Worm (Caenorhabditis elegans) whole organism, young adult: ENCODE data around the gene C43D7.7.

Experiments
- B0035.1 ChIP-seq: sonication (generic microtip); optimal IDR thresholded peaks from 2 replicates; lab custom pipeline; 2016; ENCODE audit warnings: missing genetic modification characterization, mild to moderate bottlenecking, missing compliant biosample characterization, missing genotype, missing genetic modification reagents
- B0336.3 ChIP-seq: fragments of 200-800 bp; sonication (Bioruptor generic); IDR thresholded peaks from 2 replicates; pipeline ENCODE4 v1.3.6; 2022; ENCODE audit warnings: missing genetic modification characterization, missing compliant biosample characterization
- C17E4.6 ChIP-seq: fragments of 200-800 bp; sonication (Bioruptor generic); IDR thresholded peaks from 2 replicates; pipeline ENCODE4 v1.3.6; 2022; ENCODE audit warnings: missing genetic modification reagents, missing genetic modification characterization, missing compliant biosample characterization
- D2030.7 ChIP-seq: fragments of 200-800 bp; sonication (Bioruptor generic); IDR thresholded peaks from 2 replicates; pipeline ENCODE4 v1.3.6; 2022; ENCODE audit warnings: missing genetic modification reagents, missing genetic modification characterization, missing compliant biosample characterization
- F22D6.2 ChIP-seq: sonication (generic microtip); optimal IDR thresholded peaks from 2 replicates; lab custom pipeline; 2016; ENCODE audit warnings: mild to moderate bottlenecking, missing genetic modification characterization, missing compliant biosample characterization
- F55B11.4 ChIP-seq: sonication (generic microtip); optimal IDR thresholded peaks from 2 replicates; lab custom pipeline; 2016; ENCODE audit warnings: missing compliant biosample characterization, missing genetic modification characterization, borderline replicate concordance; ENCODE audit not compliant: insufficient read depth
- K11D2.4 ChIP-seq: fragments of 200-800 bp; sonication (Bioruptor generic); IDR thresholded peaks from 2 replicates; pipeline ENCODE4 v1.3.6; 2022; ENCODE audit warnings: missing genetic modification reagents, missing genetic modification characterization, missing compliant biosample characterization
- ZK185.1 ChIP-seq: sonication (generic microtip); optimal IDR thresholded peaks from 2 replicates; lab custom pipeline; 2016; ENCODE audit warnings: mild to moderate bottlenecking, missing genetic modification characterization, missing compliant biosample characterization; ENCODE audit not compliant: poor library complexity, severe bottlenecking
- akir-1 ChIP-seq: fragments of 200-800 bp; sonication (Bioruptor generic); optimal IDR thresholded peaks from 2 replicates; lab custom pipeline; 2018; ENCODE audit warnings: mild to moderate bottlenecking, missing genetic modification characterization, moderate library complexity, missing compliant biosample characterization
- aptf-3 ChIP-seq: fragments of 200-800 bp; sonication (Bioruptor generic); IDR thresholded peaks from 2 replicates; pipeline ENCODE4 v1.3.6; 2022; ENCODE audit warnings: missing genetic modification characterization, missing compliant biosample characterization
- attf-6 ChIP-seq: fragments of 200-800 bp; sonication (Bioruptor generic); IDR thresholded peaks from 2 replicates; pipeline ENCODE4 v1.3.6; 2022; ENCODE audit warnings: missing genetic modification reagents, missing genetic modification characterization, missing compliant biosample characterization
- bed-1 ChIP-seq: fragments of 200-800 bp; sonication (Bioruptor generic); IDR thresholded peaks from 2 replicates; pipeline ENCODE4 v1.3.6; 2022; ENCODE audit warnings: missing genetic modification reagents, missing genetic modification characterization, missing compliant biosample characterization
- cebp-1 ChIP-seq, 2 experiments: fragments of 200-800 bp in 1 of 2; sonication (Bioruptor generic) in 1 of 2; sonication (generic microtip) in 1 of 2; IDR thresholded peaks in 1 of 2; optimal IDR thresholded peaks in 1 of 2; 2 replicates each; pipeline versions ENCODE4 v1.3.6 to Lab custom; 2017 to 2022; ENCODE audit warnings: missing compliant biosample characterization in 2 of 2, missing genetic modification characterization in 2 of 2, mild to moderate bottlenecking in 1 of 2, missing genetic modification reagents in 1 of 2, moderate library complexity in 1 of 2
- cebp-2 ChIP-seq: fragments of 200-800 bp; sonication (Bioruptor generic); IDR thresholded peaks from 2 replicates; pipeline ENCODE4 v1.3.6; 2022; ENCODE audit warnings: missing genetic modification characterization, missing compliant biosample characterization
- ceh-27 ChIP-seq: fragments of 200-800 bp; sonication (Bioruptor generic); optimal IDR thresholded peaks from 2 replicates; lab custom pipeline; 2018; ENCODE audit warnings: mild to moderate bottlenecking, missing genetic modification characterization, moderate library complexity, missing compliant biosample characterization
- chd-7 ChIP-seq: sonication (generic microtip); optimal IDR thresholded peaks from 2 replicates; lab custom pipeline; 2016; ENCODE audit warnings: mild to moderate bottlenecking, missing genetic modification characterization, moderate library complexity, missing compliant biosample characterization
- die-1 ChIP-seq: sonication (generic microtip); optimal IDR thresholded peaks from 2 replicates; lab custom pipeline; 2016; ENCODE audit warnings: missing genotype, mild to moderate bottlenecking, missing genetic modification characterization, missing compliant biosample characterization
- efl-1 ChIP-seq: fragments of 150-350 bp; optimal IDR thresholded peaks from 2 replicates; lab custom pipeline; 2014; ENCODE audit warnings: missing biosample characterization, missing genetic modification reagents, missing genetic modification characterization
- egl-18 ChIP-seq: fragments of 200-800 bp; sonication (Bioruptor generic); IDR thresholded peaks from 2 replicates; pipeline ENCODE4 v1.3.6; 2022; ENCODE audit warnings: missing genetic modification reagents, missing genetic modification characterization, missing compliant biosample characterization
- egl-44 ChIP-seq: fragments of 200-800 bp; sonication (Bioruptor generic); IDR thresholded peaks from 2 replicates; pipeline ENCODE4 v1.3.6; 2022; ENCODE audit warnings: missing genetic modification reagents, missing genetic modification characterization, missing compliant biosample characterization
- hlh-12 ChIP-seq: sonication (generic microtip); optimal IDR thresholded peaks from 2 replicates; lab custom pipeline; 2016; ENCODE audit warnings: missing genetic modification characterization, missing compliant biosample characterization
- hrde-1 ChIP-seq: sonication (generic microtip); optimal IDR thresholded peaks from 2 replicates; lab custom pipeline; 2016; ENCODE audit warnings: missing genetic modification characterization, mild to moderate bottlenecking, missing compliant biosample characterization, moderate library complexity, missing genotype, missing genetic modification reagents, borderline replicate concordance
- hsf-1 ChIP-seq: fragments of 200-800 bp; sonication (Bioruptor generic); IDR thresholded peaks from 2 replicates; pipeline ENCODE4 v1.3.6; 2022; ENCODE audit warnings: missing genetic modification reagents, missing genetic modification characterization, missing compliant biosample characterization
- lin-26 ChIP-seq: fragments of 200-800 bp; sonication (Bioruptor generic); IDR thresholded peaks from 2 replicates; pipeline ENCODE4 v1.3.6; 2022; ENCODE audit warnings: missing genetic modification reagents, missing genetic modification characterization, missing compliant biosample characterization
- lin-40 ChIP-seq: sonication (generic microtip); optimal IDR thresholded peaks from 2 replicates; lab custom pipeline; 2016; ENCODE audit warnings: missing genetic modification characterization, mild to moderate bottlenecking, missing compliant biosample characterization, missing genotype, missing genetic modification reagents
- lsy-27 ChIP-seq: sonication (generic microtip); optimal IDR thresholded peaks from 2 replicates; lab custom pipeline; 2017; ENCODE audit warnings: missing genetic modification characterization, mild to moderate bottlenecking, missing compliant biosample characterization, antibody characterized with exemption, missing genotype, borderline replicate concordance; ENCODE audit not compliant: insufficient read depth
- madf-6 ChIP-seq: fragments of 200-800 bp; sonication (Bioruptor generic); IDR thresholded peaks from 2 replicates; pipeline ENCODE4 v1.3.6; 2022; ENCODE audit warnings: missing genetic modification reagents, missing genetic modification characterization, missing compliant biosample characterization
- madf-8 ChIP-seq: fragments of 200-800 bp; sonication (Bioruptor generic); conservative IDR thresholded peaks from 2 replicates; pipeline ENCODE4 v1.3.6; 2022; ENCODE audit warnings: missing genetic modification reagents, missing genetic modification characterization, missing compliant biosample characterization
- mes-4 ChIP-seq: sonication (generic microtip); optimal IDR thresholded peaks from 2 replicates; lab custom pipeline; 2016; ENCODE audit warnings: missing genotype, missing genetic modification characterization, missing compliant biosample characterization
- pbrm-1 ChIP-seq: fragments of 200-800 bp; sonication (Bioruptor generic); IDR thresholded peaks from 2 replicates; pipeline ENCODE4 v1.3.6; 2022; ENCODE audit warnings: missing genetic modification reagents, missing genetic modification characterization, missing compliant biosample characterization
- rcor-1 ChIP-seq: fragments of 200-800 bp; sonication (Bioruptor generic); IDR thresholded peaks from 2 replicates; pipeline ENCODE4 v1.3.6; 2022; ENCODE audit warnings: missing genetic modification reagents, missing genetic modification characterization, missing compliant biosample characterization
- rpc-1 ChIP-seq, 2 experiments: fragments of 150-350 bp in 1 of 2; sonication (generic microtip) in 1 of 2; optimal IDR thresholded peaks; 2 replicates each; lab custom pipeline; 2014 to 2018; ENCODE audit warnings: missing biosample characterization in 1 of 2, missing genetic modification characterization in 1 of 2, missing genetic modification reagents in 1 of 2, missing genotype in 1 of 2
- snpc-1.1 ChIP-seq: sonication (generic microtip); optimal IDR thresholded peaks from 2 replicates; lab custom pipeline; 2017; ENCODE audit warnings: missing genetic modification characterization, mild to moderate bottlenecking, missing compliant biosample characterization, antibody characterized with exemption, moderate library complexity, missing genotype, missing genetic modification reagents; ENCODE audit not compliant: insufficient read depth
- tbp1 ChIP-seq: fragments of 200-800 bp; sonication (Bioruptor generic); optimal IDR thresholded peaks from 2 replicates; lab custom pipeline; 2018; ENCODE audit warnings: mild to moderate bottlenecking, missing genetic modification characterization, missing compliant biosample characterization
- tbx-9 ChIP-seq: sonication (generic microtip); optimal IDR thresholded peaks from 2 replicates; lab custom pipeline; 2016; ENCODE audit warnings: borderline replicate concordance, missing genetic modification characterization, inconsistent platforms, missing compliant biosample characterization
- tlf-1 ChIP-seq: fragments of 200-800 bp; sonication (Bioruptor generic); optimal IDR thresholded peaks from 2 replicates; lab custom pipeline; 2018; ENCODE audit warnings: mild to moderate bottlenecking, missing genetic modification characterization, missing compliant biosample characterization
- unc-130 ChIP-seq: sonication (generic microtip); optimal IDR thresholded peaks from 2 replicates; lab custom pipeline; 2016; ENCODE audit warnings: missing genetic modification reagents, missing genetic modification characterization, missing compliant biosample characterization
- xnd-1 ChIP-seq: sonication (generic microtip); optimal IDR thresholded peaks from 2 replicates; lab custom pipeline; 2016; ENCODE audit warnings: missing genotype, missing genetic modification reagents, missing genetic modification characterization, missing compliant biosample characterization
- ztf-22 ChIP-seq: fragments of 200-800 bp; sonication (Bioruptor generic); optimal IDR thresholded peaks from 2 replicates; lab custom pipeline; 2018; ENCODE audit warnings: mild to moderate bottlenecking, missing genetic modification characterization, moderate library complexity, missing compliant biosample characterization
- ztf-26 ChIP-seq: sonication (generic microtip); optimal IDR thresholded peaks from 2 replicates; lab custom pipeline; 2017; ENCODE audit warnings: missing genetic modification characterization, missing compliant biosample characterization
- ztf-28 ChIP-seq: fragments of 200-800 bp; sonication (Bioruptor generic); IDR thresholded peaks from 2 replicates; pipeline ENCODE4 v1.3.6; 2022; ENCODE audit warnings: missing genetic modification reagents, missing genetic modification characterization, missing compliant biosample characterization
- ztf-3 ChIP-seq: fragments of 200-800 bp; sonication (Bioruptor generic); optimal IDR thresholded peaks from 2 replicates; lab custom pipeline; 2018; ENCODE audit warnings: mild to moderate bottlenecking, missing genetic modification characterization, missing compliant biosample characterization

The C43D7.7 gene

DNA sequence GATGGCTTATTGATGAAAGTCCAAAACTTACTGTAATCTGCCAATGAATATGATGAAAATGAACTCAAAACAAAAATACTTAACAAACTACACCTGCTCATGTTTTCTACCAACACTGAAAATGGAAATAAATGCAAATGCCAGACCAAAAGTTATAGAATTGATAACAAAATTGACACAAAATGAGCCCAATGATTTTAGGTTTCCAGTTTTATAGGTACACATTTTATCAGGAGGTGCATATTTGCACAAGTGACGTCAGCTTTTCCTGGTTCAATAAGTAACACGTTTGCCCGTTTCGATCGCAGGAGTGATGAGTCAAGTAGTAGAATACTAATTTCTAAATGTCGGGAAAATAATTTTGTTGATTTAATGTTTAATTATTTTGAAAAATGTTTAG, 22.6 kb downstream of the C43D7.7 start, which contains the start of gene F55C9.6:
Gene F55C9.6 (minus strand): TSS at position 101 of the 400 bp plus-strand sequence.
- TF ChIP-seq cebp-2 (no peak), lin-40 (no peak), B0336.3 (GFP tag; lab: Robert Waterston, UW) (no peak), pbrm-1 (GFP tag; lab: Robert Waterston, UW) (no peak), tbx-9 (no peak), efl-1 (no peak), lin-26 (GFP tag; lab: Robert Waterston, UW) (no peak), chd-7 (no peak), xnd-1 (tag; lab: Kevin White, UChicago) (no peak), D2030.7 (GFP tag; lab: Robert Waterston, UW) (no peak), tlf-1 (no peak), F22D6.2 (tag; lab: Kevin White, UChicago) (no peak), ceh-27 (no peak), F55B11.4 (tag; lab: Kevin White, UChicago) (no peak), aptf-3 (GFP tag; lab: Robert Waterston, UW) (no peak)

DNA sequence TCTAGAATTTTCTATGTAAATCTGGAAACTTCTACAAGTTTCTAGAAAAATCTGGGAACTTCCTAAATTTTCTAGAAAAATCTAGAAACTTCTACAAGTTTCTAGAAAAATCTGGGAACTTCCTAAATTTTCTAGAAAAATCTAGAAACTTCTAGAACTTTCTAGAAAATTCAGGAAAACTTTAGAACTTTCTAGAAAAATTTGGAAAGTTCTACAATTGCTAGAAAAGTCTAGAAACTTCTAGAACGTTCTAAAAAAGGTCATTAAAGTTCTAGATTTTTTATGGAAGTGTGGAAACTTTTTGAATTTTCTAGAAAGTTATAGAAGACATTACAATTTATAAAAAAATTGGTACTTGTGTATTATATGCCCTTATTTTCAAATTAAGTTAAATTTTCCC, 26.3 kb downstream of the C43D7.7 start, which contains the start of gene F55C9.5:
Gene F55C9.5 (minus strand): TSS at position 101 of the 400 bp plus-strand sequence.
- no peak for TF ChIP-seq ztf-22
- TF ChIP-seq hsf-1 (GFP tag; lab: Robert Waterston, UW): peak; percentile 81
- TF ChIP-seq rpc-1 (optimal IDR thresholded peaks at IDR 0.05; lab: Kevin White, UChicago): peak; percentile 12
- TF ChIP-seq rpc-1 (tag; optimal IDR thresholded peaks at IDR 0.05; lab: Kevin White, UChicago): no peak
- no peak for TF ChIP-seq hlh-12 (tag; lab: Kevin White, UChicago)
- TF ChIP-seq unc-130: no peak
- TF ChIP-seq cebp-1 (GFP tag; IDR thresholded peaks at IDR 0.05; lab: Robert Waterston, UW): no peak
- no peak for TF ChIP-seq cebp-1 (tag; optimal IDR thresholded peaks at IDR 0.05; lab: Kevin White, UChicago)

DNA sequence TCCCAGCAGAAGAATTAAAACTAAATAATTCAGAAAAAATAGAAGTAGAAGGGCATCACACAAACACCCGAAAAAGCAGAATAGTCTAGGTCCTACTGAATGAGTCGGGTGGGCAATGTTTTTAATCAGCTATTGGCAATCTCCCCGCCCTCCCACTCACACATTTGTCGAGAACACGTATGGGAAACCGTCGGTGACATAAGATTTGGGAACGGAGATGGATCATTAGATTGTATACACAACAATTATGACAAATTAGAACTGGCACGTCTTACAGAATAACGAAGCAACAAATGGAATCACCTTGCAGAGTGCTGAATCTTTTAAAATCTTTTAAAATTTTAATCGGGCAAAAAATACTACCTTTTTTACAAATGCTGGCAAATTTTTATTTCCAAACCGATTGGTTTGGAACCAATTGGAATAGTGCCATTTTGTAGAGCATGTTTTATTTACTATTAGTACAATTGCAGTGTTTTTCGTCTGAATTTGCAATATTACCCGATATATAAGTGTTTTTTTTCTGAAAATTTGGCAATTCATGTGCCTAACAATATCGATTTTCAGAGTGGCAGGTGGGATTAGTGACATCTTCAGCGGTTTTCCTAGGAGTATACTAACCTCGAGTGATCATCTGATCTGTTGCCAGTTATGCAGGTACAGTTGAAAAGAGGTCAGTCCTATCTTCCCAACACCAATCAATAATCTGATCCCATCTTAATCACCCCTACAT, 31.1 kb downstream of the C43D7.7 start, which contains the start of the genes F55C9.3 and fbxb-57:
Gene F55C9.3 (minus strand): TSS at position 101 of the 733 bp plus-strand sequence.
Gene fbxb-57 (plus strand): TSS at position 683 of the 733 bp plus-strand sequence.
- no peak for TF ChIP-seq ztf-28
- no peak for TF ChIP-seq lsy-27 (tag; lab: Kevin White, UChicago)
- TF ChIP-seq egl-44 (GFP tag; lab: Robert Waterston, UW): no peak
- no peak for TF ChIP-seq ceh-27
- no peak for TF ChIP-seq ztf-3 (GFP tag; lab: Kevin White, UChicago)
- no peak for TF ChIP-seq bed-1
- TF ChIP-seq die-1 (tag; lab: Kevin White, UChicago): no peak
- TF ChIP-seq xnd-1 (tag; lab: Kevin White, UChicago): no peak
- no peak for TF ChIP-seq tbp1 (GFP tag; lab: Kevin White, UChicago)
- TF ChIP-seq rcor-1 (GFP tag; lab: Robert Waterston, UW): no peak
- no peak for TF ChIP-seq K11D2.4 (GFP tag; lab: Robert Waterston, UW)
- TF ChIP-seq mes-4 (tag; lab: Kevin White, UChicago): no peak

DNA sequence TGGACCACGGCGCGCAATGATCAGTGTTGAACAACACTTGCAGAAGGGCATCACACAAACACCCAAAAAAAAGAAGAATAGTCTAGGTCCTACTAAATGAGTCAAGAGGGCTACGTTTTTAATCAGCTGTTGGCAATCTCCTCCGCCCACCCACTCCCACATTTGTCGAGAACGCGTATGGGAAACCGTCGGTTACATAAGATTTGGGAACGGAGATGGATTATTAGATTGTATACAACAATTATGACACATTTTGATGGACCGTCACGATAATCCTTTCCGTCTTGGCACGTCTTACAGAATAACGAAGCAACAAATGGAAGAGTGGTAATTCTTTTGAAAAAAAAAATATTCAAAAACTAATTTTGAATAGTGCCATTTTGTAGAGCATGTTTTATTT, 33.4 kb downstream of the C43D7.7 start:
- TF ChIP-seq akir-1: no peak
- no peak for TF ChIP-seq hrde-1 (tag; lab: Kevin White, UChicago)
- TF ChIP-seq C17E4.6 (GFP tag; lab: Robert Waterston, UW): no peak
- TF ChIP-seq lin-40: no peak
- TF ChIP-seq tbp1 (GFP tag; lab: Kevin White, UChicago): no peak
- TF ChIP-seq ztf-22: no peak
- TF ChIP-seq madf-6 (GFP tag; lab: Robert Waterston, UW): no peak
- TF ChIP-seq xnd-1 (tag; lab: Kevin White, UChicago): no peak
- no peak for TF ChIP-seq snpc-1.1 (tag; lab: Kevin White, UChicago)
- no peak for TF ChIP-seq madf-8 (GFP tag; lab: Robert Waterston, UW)
- no peak for TF ChIP-seq B0035.1 (tag; lab: Kevin White, UChicago)
- no peak for TF ChIP-seq egl-18 (GFP tag; lab: Robert Waterston, UW)
- TF ChIP-seq attf-6: no peak
- TF ChIP-seq ztf-26: no peak
- TF ChIP-seq ZK185.1 (tag; lab: Kevin White, UChicago): no peak
